Worm (Caenorhabditis elegans) whole organism, young adult: ENCODE data around the gene F14F8.14.

Experiments
- B0019.2 ChIP-seq: fragments of 200-800 bp; sonication (Bioruptor generic); conservative IDR thresholded peaks from 2 replicates; pipeline ENCODE4 v1.3.6; 2022; ENCODE audit warnings: missing genetic modification reagents, missing genetic modification characterization, missing compliant biosample characterization
- B0336.3 ChIP-seq: fragments of 200-800 bp; sonication (Bioruptor generic); IDR thresholded peaks from 2 replicates; pipeline ENCODE4 v1.3.6; 2022; ENCODE audit warnings: missing genetic modification characterization, missing compliant biosample characterization
- D2030.7 ChIP-seq: fragments of 200-800 bp; sonication (Bioruptor generic); IDR thresholded peaks from 2 replicates; pipeline ENCODE4 v1.3.6; 2022; ENCODE audit warnings: missing genetic modification reagents, missing genetic modification characterization, missing compliant biosample characterization
- F23B12.7 ChIP-seq: sonication (generic microtip); optimal IDR thresholded peaks from 2 replicates; lab custom pipeline; 2017; ENCODE audit warnings: missing genetic modification characterization, mild to moderate bottlenecking, missing compliant biosample characterization, antibody characterized with exemption, moderate library complexity; ENCODE audit not compliant: insufficient read depth
- F39B2.1 ChIP-seq: fragments of 200-800 bp; sonication (Bioruptor generic); IDR thresholded peaks from 2 replicates; pipeline ENCODE4 v1.3.6; 2022; ENCODE audit warnings: missing genetic modification reagents, missing genetic modification characterization, missing compliant biosample characterization
- F52B5.7 ChIP-seq: sonication (generic microtip); optimal IDR thresholded peaks from 2 replicates; lab custom pipeline; 2016; ENCODE audit warnings: mild to moderate bottlenecking, missing genetic modification characterization, missing compliant biosample characterization
- K11D2.4 ChIP-seq: fragments of 200-800 bp; sonication (Bioruptor generic); IDR thresholded peaks from 2 replicates; pipeline ENCODE4 v1.3.6; 2022; ENCODE audit warnings: missing genetic modification reagents, missing genetic modification characterization, missing compliant biosample characterization
- K12H6.12 ChIP-seq: fragments of 200-800 bp; sonication (Bioruptor generic); optimal IDR thresholded peaks from 2 replicates; lab custom pipeline; 2018; ENCODE audit warnings: mild to moderate bottlenecking, missing genetic modification characterization, missing compliant biosample characterization
- T07F8.4 ChIP-seq: sonication (generic microtip); optimal IDR thresholded peaks from 2 replicates; lab custom pipeline; 2016; ENCODE audit warnings: mild to moderate bottlenecking, missing genetic modification characterization, moderate library complexity, missing compliant biosample characterization
- T26A5.8 ChIP-seq: sonication (generic microtip); optimal IDR thresholded peaks from 2 replicates; lab custom pipeline; 2016; ENCODE audit warnings: missing genetic modification characterization, missing compliant biosample characterization
- Y79H2A.3 ChIP-seq: fragments of 200-800 bp; sonication (Bioruptor generic); conservative IDR thresholded peaks from 2 replicates; pipeline ENCODE4 v1.3.6; 2022; ENCODE audit warnings: missing genetic modification reagents, missing genetic modification characterization, missing compliant biosample characterization
- Y95B8A.8 ChIP-seq: fragments of 200-800 bp; sonication (Bioruptor generic); IDR thresholded peaks from 2 replicates; pipeline ENCODE4 v1.3.6; 2022; ENCODE audit warnings: missing genetic modification reagents, missing genetic modification characterization, missing compliant biosample characterization
- ama-1 ChIP-seq, 3 experiments: fragments of 150-350 bp in 1 of 3; sonication (generic microtip) in 2 of 3; optimal IDR thresholded peaks; 2 replicates each; lab custom pipeline; 2014 to 2018; ENCODE audit warnings: missing biosample characterization in 2 of 3, missing genetic modification characterization in 2 of 3, missing genetic modification reagents in 2 of 3
- bed-2 ChIP-seq: fragments of 200-800 bp; sonication (Bioruptor generic); IDR thresholded peaks from 2 replicates; pipeline ENCODE4 v1.3.6; 2022; ENCODE audit warnings: missing genetic modification reagents, missing genetic modification characterization, missing compliant biosample characterization
- ceh-58 ChIP-seq: fragments of 200-800 bp; sonication (Bioruptor generic); IDR thresholded peaks from 2 replicates; pipeline ENCODE4 v1.3.6; 2022; ENCODE audit warnings: missing genetic modification characterization, missing compliant biosample characterization
- ceh-91 ChIP-seq: fragments of 200-800 bp; sonication (Bioruptor generic); IDR thresholded peaks from 2 replicates; pipeline ENCODE4 v1.3.6; 2022; ENCODE audit warnings: missing genetic modification reagents, missing genetic modification characterization, missing compliant biosample characterization
- dpl-1 ChIP-seq: fragments of 150-350 bp; optimal IDR thresholded peaks from 2 replicates; lab custom pipeline; 2014; ENCODE audit warnings: missing biosample characterization, missing genetic modification reagents, missing genetic modification characterization
- efl-1 ChIP-seq: fragments of 150-350 bp; optimal IDR thresholded peaks from 2 replicates; lab custom pipeline; 2014; ENCODE audit warnings: missing biosample characterization, missing genetic modification reagents, missing genetic modification characterization
- ekl-4 ChIP-seq: fragments of 200-800 bp; sonication (Bioruptor generic); IDR thresholded peaks from 2 replicates; pipeline ENCODE4 v1.3.6; 2022; ENCODE audit warnings: missing genetic modification reagents, missing genetic modification characterization, missing compliant biosample characterization
- ets-4 ChIP-seq: fragments of 200-800 bp; sonication (Bioruptor generic); optimal IDR thresholded peaks from 2 replicates; lab custom pipeline; 2018; ENCODE audit warnings: mild to moderate bottlenecking, missing genetic modification characterization, missing compliant biosample characterization
- fkh-3 ChIP-seq: sonication (generic microtip); optimal IDR thresholded peaks from 2 replicates; lab custom pipeline; 2016; ENCODE audit warnings: mild to moderate bottlenecking, missing genetic modification characterization, missing compliant biosample characterization
- hrde-1 ChIP-seq: sonication (generic microtip); optimal IDR thresholded peaks from 2 replicates; lab custom pipeline; 2016; ENCODE audit warnings: missing genetic modification characterization, mild to moderate bottlenecking, missing compliant biosample characterization, moderate library complexity, missing genotype, missing genetic modification reagents, borderline replicate concordance
- hsf-1 ChIP-seq: fragments of 200-800 bp; sonication (Bioruptor generic); IDR thresholded peaks from 2 replicates; pipeline ENCODE4 v1.3.6; 2022; ENCODE audit warnings: missing genetic modification reagents, missing genetic modification characterization, missing compliant biosample characterization
- lag-1 ChIP-seq: fragments of 200-800 bp; sonication (Bioruptor generic); IDR thresholded peaks from 2 replicates; pipeline ENCODE4 v1.3.6; 2022; ENCODE audit warnings: missing genetic modification reagents, missing genetic modification characterization, missing compliant biosample characterization
- let-526 ChIP-seq: fragments of 200-800 bp; sonication (Bioruptor generic); IDR thresholded peaks from 2 replicates; pipeline ENCODE4 v1.3.6; 2022; ENCODE audit warnings: missing genetic modification reagents, missing genetic modification characterization, missing compliant biosample characterization
- lin-35 ChIP-seq, 3 experiments: fragments of 150-350 bp in 2 of 3; sonication (generic microtip) in 1 of 3; optimal IDR thresholded peaks; 2 replicates each; lab custom pipeline; 2014 to 2018; ENCODE audit warnings: missing biosample characterization in 3 of 3, missing genetic modification characterization in 3 of 3, missing genetic modification reagents in 3 of 3
- lsy-27 ChIP-seq: sonication (generic microtip); optimal IDR thresholded peaks from 2 replicates; lab custom pipeline; 2017; ENCODE audit warnings: missing genetic modification characterization, mild to moderate bottlenecking, missing compliant biosample characterization, antibody characterized with exemption, missing genotype, borderline replicate concordance; ENCODE audit not compliant: insufficient read depth
- madf-6 ChIP-seq: fragments of 200-800 bp; sonication (Bioruptor generic); IDR thresholded peaks from 2 replicates; pipeline ENCODE4 v1.3.6; 2022; ENCODE audit warnings: missing genetic modification reagents, missing genetic modification characterization, missing compliant biosample characterization
- mel-28 ChIP-seq: sonication (generic microtip); optimal IDR thresholded peaks from 2 replicates; lab custom pipeline; 2016; ENCODE audit warnings: borderline replicate concordance, mild to moderate bottlenecking, missing genetic modification characterization, missing compliant biosample characterization
- pha-4 ChIP-seq: fragments of 150-350 bp; sonication (generic microtip); optimal IDR thresholded peaks from 2 replicates; lab custom pipeline; 2014; ENCODE audit warnings: missing biosample characterization, missing genetic modification reagents, missing genetic modification characterization
- rcor-1 ChIP-seq: fragments of 200-800 bp; sonication (Bioruptor generic); IDR thresholded peaks from 2 replicates; pipeline ENCODE4 v1.3.6; 2022; ENCODE audit warnings: missing genetic modification reagents, missing genetic modification characterization, missing compliant biosample characterization
- sea-2 ChIP-seq: fragments of 200-800 bp; sonication (Bioruptor generic); IDR thresholded peaks from 2 replicates; pipeline ENCODE4 v1.3.6; 2022; ENCODE audit warnings: missing genetic modification characterization, missing compliant biosample characterization
- tlf-1 ChIP-seq: fragments of 200-800 bp; sonication (Bioruptor generic); optimal IDR thresholded peaks from 2 replicates; lab custom pipeline; 2018; ENCODE audit warnings: mild to moderate bottlenecking, missing genetic modification characterization, missing compliant biosample characterization
- unc-62 ChIP-seq: fragments of 150-350 bp; optimal IDR thresholded peaks from 2 replicates; lab custom pipeline; 2014; ENCODE audit warnings: missing biosample characterization, missing genetic modification reagents, missing genetic modification characterization
- ztf-18 ChIP-seq: sonication (generic microtip); optimal IDR thresholded peaks from 2 replicates; lab custom pipeline; 2016; ENCODE audit warnings: missing genotype, mild to moderate bottlenecking, missing genetic modification characterization, missing compliant biosample characterization
- ztf-22 ChIP-seq: fragments of 200-800 bp; sonication (Bioruptor generic); optimal IDR thresholded peaks from 2 replicates; lab custom pipeline; 2018; ENCODE audit warnings: mild to moderate bottlenecking, missing genetic modification characterization, moderate library complexity, missing compliant biosample characterization
- ztf-26 ChIP-seq: sonication (generic microtip); optimal IDR thresholded peaks from 2 replicates; lab custom pipeline; 2017; ENCODE audit warnings: missing genetic modification characterization, missing compliant biosample characterization
- ztf-6 ChIP-seq: fragments of 200-800 bp; sonication (Bioruptor generic); IDR thresholded peaks from 2 replicates; pipeline ENCODE4 v1.3.6; 2022; ENCODE audit warnings: missing genetic modification reagents, missing genetic modification characterization, missing compliant biosample characterization

Gene F14F8.14

DNA sequence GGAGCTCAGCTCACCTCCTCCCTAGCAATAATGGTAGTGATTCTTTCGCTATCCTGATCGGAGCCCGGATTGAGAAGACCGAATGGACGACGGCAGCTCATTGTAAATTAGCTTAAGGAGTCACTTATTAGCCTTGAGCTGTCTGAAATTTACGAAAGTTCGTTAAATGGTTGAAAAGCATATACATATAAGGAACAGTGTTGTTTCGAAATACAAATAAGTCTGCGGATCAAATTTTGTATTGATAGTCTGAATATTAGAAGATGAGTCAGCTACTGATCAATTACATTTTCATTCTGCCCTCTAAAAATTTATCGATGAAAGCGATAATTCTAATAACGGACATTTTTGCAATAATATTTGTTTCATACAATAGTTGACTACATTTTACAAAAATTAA lies at the start of gene F14F8.14:
F14F8.14 (minus strand) TSS at position 101 of the 400 bp plus-strand sequence.
- no peak for TF ChIP-seq lin-35 (GFP tag; optimal IDR thresholded peaks at IDR 0.05; lab: Kevin White, UChicago)
- TF ChIP-seq hrde-1 (tag; lab: Kevin White, UChicago), result no peak
- TF ChIP-seq F52B5.7 (tag; lab: Kevin White, UChicago), result no peak
- TF ChIP-seq lsy-27 (tag; lab: Kevin White, UChicago), result no peak
- no peak for TF ChIP-seq F39B2.1 (GFP tag; lab: Robert Waterston, UW)
- TF ChIP-seq unc-62 (GFP tag; lab: Kevin White, UChicago), result no peak
- no peak for TF ChIP-seq ceh-58 (GFP tag; lab: Robert Waterston, UW)
- TF ChIP-seq let-526 (GFP tag; lab: Robert Waterston, UW), result no peak
- TF ChIP-seq F23B12.7, result no peak
- TF ChIP-seq lag-1 (GFP tag; lab: Robert Waterston, UW), result no peak
- no peak for TF ChIP-seq pha-4 (tag; lab: Kevin White, UChicago)
- TF ChIP-seq B0336.3 (GFP tag; lab: Robert Waterston, UW), result no peak
- TF ChIP-seq hsf-1 (GFP tag; lab: Robert Waterston, UW), result no peak
- no peak for TF ChIP-seq dpl-1 (GFP tag; lab: Kevin White, UChicago)
- no peak for TF ChIP-seq fkh-3

ce11 chrV:16713797-16714196 lies 47.2 kb upstream of the F14F8.14 start:
- TF ChIP-seq ama-1 (optimal IDR thresholded peaks at IDR 0.05; lab: Kevin White, UChicago), result no peak
- TF ChIP-seq ama-1 (GFP tag; optimal IDR thresholded peaks at IDR 0.05; lab: Kevin White, UChicago), result no peak
- TF ChIP-seq efl-1, result no peak
- no peak for TF ChIP-seq bed-2 (GFP tag; lab: Robert Waterston, UW)
- TF ChIP-seq ztf-6 (GFP tag; lab: Robert Waterston, UW), result no peak
- no peak for TF ChIP-seq ztf-18
- no peak for TF ChIP-seq T26A5.8
- TF ChIP-seq ceh-91 (GFP tag; lab: Robert Waterston, UW), result no peak
- no peak for TF ChIP-seq Y95B8A.8 (GFP tag; lab: Robert Waterston, UW)
- no peak for TF ChIP-seq ekl-4 (GFP tag; lab: Robert Waterston, UW)
- TF ChIP-seq sea-2 (GFP tag; lab: Robert Waterston, UW), result no peak
- TF ChIP-seq T07F8.4 (tag; lab: Kevin White, UChicago), result no peak
- no peak for TF ChIP-seq ztf-22 (GFP tag; lab: Kevin White, UChicago)

- TF ChIP-seq Y79H2A.3 (GFP tag; lab: Robert Waterston, UW) (no peak), madf-6 (GFP tag; lab: Robert Waterston, UW) (no peak), ztf-26 (tag; lab: Kevin White, UChicago) (no peak), B0019.2 (GFP tag; lab: Robert Waterston, UW) (no peak), efl-1 (no peak), rcor-1 (GFP tag; lab: Robert Waterston, UW) (no peak), K12H6.12 (tag; lab: Kevin White, UChicago) (no peak), ztf-6 (GFP tag; lab: Robert Waterston, UW) (no peak), K11D2.4 (GFP tag; lab: Robert Waterston, UW) (no peak), mel-28 (no peak), ets-4 (no peak), D2030.7 (no peak), tlf-1 (GFP tag; lab: Kevin White, UChicago) (no peak)
Observed at ce11 chrV:16706549-16706948, 40.0 kb upstream of the F14F8.14 start, which contains the start of gene clec-9. TSS of gene clec-9 (minus strand) at chrV:16706649.
